Worm (Caenorhabditis elegans): ENCODE results near the gene F38E1.3.

Gene F38E1.3

DNA sequence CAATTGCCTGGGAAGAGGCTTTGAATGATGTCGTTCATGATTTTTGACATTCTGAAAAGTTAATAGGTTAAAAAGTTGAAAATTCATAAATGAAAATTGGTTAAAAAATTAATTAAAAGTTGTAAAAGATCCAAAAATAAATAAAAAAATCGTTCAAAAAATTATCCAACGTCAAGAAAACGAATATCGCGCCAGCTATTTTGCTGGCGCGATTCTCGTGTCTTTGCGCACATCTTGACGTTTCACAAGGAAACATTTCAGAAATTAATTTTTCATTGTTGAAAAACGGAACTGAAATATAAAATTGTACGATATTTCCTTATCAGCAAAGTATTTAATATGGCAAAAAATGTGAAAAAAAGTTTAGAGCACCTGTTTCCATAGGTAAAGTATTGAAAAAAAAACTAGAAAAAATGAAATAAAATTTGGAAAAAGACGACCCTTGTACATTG, 16.8 kb upstream of the F38E1.3 start, which contains the start of gene mpdu-1 (continued):
- TF ChIP-seq lir-3 (tag; optimal IDR thresholded peaks at IDR 0.05; ENCODE audit: poor library complexity): no peak
- peak; percentile 21 for TF ChIP-seq fkh-8 (tag; optimal IDR thresholded peaks at IDR 0.05)
- no peak for TF ChIP-seq tlp-1 (tag; optimal IDR thresholded peaks at IDR 0.05)
- peak; percentile 64 to 81 (median 75) for TF ChIP-seq dpl-1 (GFP tag; optimal IDR thresholded peaks at IDR 0.05)
- no peak for TF ChIP-seq ceh-90 (tag; optimal IDR thresholded peaks at IDR 0.05)
- no peak for TF ChIP-seq jun-1 (tag; optimal IDR thresholded peaks at IDR 0.05)
- TF ChIP-seq sox-4 (tag; optimal IDR thresholded peaks at IDR 0.05): peak; percentile 13
- peak; percentile 61 for TF ChIP-seq lin-39 (tag; optimal IDR thresholded peaks at IDR 0.05)
- no peak for TF ChIP-seq mab-9 (GFP tag; IDR thresholded peaks at IDR 0.05)
- TF ChIP-seq egl-27 (tag; optimal IDR thresholded peaks at IDR 0.05): no peak
- TF ChIP-seq snu-23 (GFP tag; optimal IDR thresholded peaks at IDR 0.05): peak; percentile 76
- peak; percentile 59 to 75 for TF ChIP-seq efl-1 (optimal IDR thresholded peaks at IDR 0.05)
- TF ChIP-seq efl-1 (GFP tag; optimal IDR thresholded peaks at IDR 0.05 in 1 of 2): peak; percentile 66 to 97
- TF ChIP-seq C34B4.2 (tag; optimal IDR thresholded peaks at IDR 0.05): no peak
- TF ChIP-seq elt-3 (tag; optimal IDR thresholded peaks at IDR 0.05): peak in 2 of 6 experiments; percentile 32 to 69
- no peak for TF ChIP-seq efl-3 (GFP tag; optimal IDR thresholded peaks at IDR 0.05)
- TF ChIP-seq aly-2 (tag; optimal IDR thresholded peaks at IDR 0.05): no peak
- no peak for TF ChIP-seq unc-98 (GFP tag; IDR thresholded peaks at IDR 0.05)
- TF ChIP-seq rnt-1 (tag; optimal IDR thresholded peaks at IDR 0.05): peak; percentile 71
- TF ChIP-seq ceh-88 (GFP tag; IDR thresholded peaks at IDR 0.05): no peak
- no peak for TF ChIP-seq alr-1 (tag; optimal IDR thresholded peaks at IDR 0.05; ENCODE audit: borderline replicate concordance)
- TF ChIP-seq fos-1 (tag; optimal IDR thresholded peaks at IDR 0.05): no peak
- no peak for TF ChIP-seq nhr-237 (tag; optimal IDR thresholded peaks at IDR 0.05)
- TF ChIP-seq fkh-10 (GFP tag; optimal IDR thresholded peaks at IDR 0.05): peak; percentile 5
- TF ChIP-seq ama-1 (optimal IDR thresholded peaks at IDR 0.05): no peak
- TF ChIP-seq grh-1 (GFP tag; IDR thresholded peaks at IDR 0.05): peak; percentile 34; the same call in 1 of the 2 replicates
- no peak for TF ChIP-seq nhr-84 (tag; optimal IDR thresholded peaks at IDR 0.05)
- no peak for TF ChIP-seq nhr-76 (tag; optimal IDR thresholded peaks at IDR 0.05)
- TF ChIP-seq ztf-11 (tag; optimal IDR thresholded peaks at IDR 0.05): peak in 1 of 2 experiments; percentile 30
- TF ChIP-seq sup-37 (GFP tag; optimal IDR thresholded peaks at IDR 0.05): no peak
- TF ChIP-seq nhr-77 (tag; optimal IDR thresholded peaks at IDR 0.05): peak; percentile 8
- peak; percentile 65 for TF ChIP-seq nhr-90 (tag; optimal IDR thresholded peaks at IDR 0.05; ENCODE audit: poor library complexity)
- TF ChIP-seq nhr-28 (tag; optimal IDR thresholded peaks at IDR 0.05): no peak
- TF ChIP-seq mdl-1 (tag; optimal IDR thresholded peaks at IDR 0.05): peak in 1 of 2 experiments; percentile 23
- peak; percentile 79 for TF ChIP-seq swsn-7 (tag; optimal IDR thresholded peaks at IDR 0.05)
- no peak for TF ChIP-seq vab-15 (tag; optimal IDR thresholded peaks at IDR 0.05)
- no peak for TF ChIP-seq nhr-12 (tag; optimal IDR thresholded peaks at IDR 0.05)
- peak; percentile 78 for TF ChIP-seq nhr-20 (tag; optimal IDR thresholded peaks at IDR 0.05)
- no peak for TF ChIP-seq mef-2 (tag; optimal IDR thresholded peaks at IDR 0.05)
- TF ChIP-seq lin-13 (GFP tag; optimal IDR thresholded peaks at IDR 0.05): peak; percentile 24
- no peak for TF ChIP-seq ztf-4 (tag; optimal IDR thresholded peaks at IDR 0.05)
- no peak for TF ChIP-seq fkh-4 (tag; optimal IDR thresholded peaks at IDR 0.05; ENCODE audit: borderline replicate concordance)
- TF ChIP-seq C04F5.9 (tag; optimal IDR thresholded peaks at IDR 0.05): no peak
- peak; percentile 30 for TF ChIP-seq unc-86 (tag; optimal IDR thresholded peaks at IDR 0.05)
- no peak for TF ChIP-seq pax-3 (tag; optimal IDR thresholded peaks at IDR 0.05)
- peak; percentile 69 to 78 for TF ChIP-seq lin-35 (GFP tag; optimal IDR thresholded peaks at IDR 0.05)

Data from whole organism, L1 larva.